Fruit fly (Drosophila melanogaster) whole organism, embryonic: ENCODE measurements around the gene Rgl.

Experiments used
- CG16779 ChIP-seq: fragments of 200-800 bp; sonication (Bioruptor generic); IDR thresholded peaks from 2 replicates; pipeline ENCODE4 v1.3.6; 2022; ENCODE audit warnings: missing biosample characterization, missing genetic modification characterization
- CG16815 ChIP-seq: fragments of 200-800 bp; sonication (Bioruptor generic); optimal IDR thresholded peaks from 3 replicates; lab custom pipeline; 2017; ENCODE audit warnings: missing biosample characterization, mild to moderate bottlenecking, missing genetic modification characterization
- CG34376 ChIP-seq: fragments of 200-800 bp; sonication (Bioruptor generic); optimal IDR thresholded peaks from 2 replicates; lab custom pipeline; 2018; ENCODE audit warnings: missing biosample characterization, mild to moderate bottlenecking, missing genetic modification characterization
- HmgD ChIP-seq: fragments of 200-800 bp; sonication (Bioruptor generic); optimal IDR thresholded peaks from 3 replicates; lab custom pipeline; 2016; ENCODE audit warnings: missing biosample characterization, missing genetic modification characterization
- Lhr ChIP-seq: fragments of 200-800 bp; sonication (Bioruptor generic); optimal IDR thresholded peaks from 3 replicates; lab custom pipeline; 2017; ENCODE audit warnings: mild to moderate bottlenecking, missing biosample characterization, missing genetic modification reagents, missing genetic modification characterization
- Sin3A ChIP-seq: fragments of >200 bp; optimal IDR thresholded peaks from 2 replicates; lab custom pipeline; 2018
- br ChIP-seq: fragments of >200 bp; optimal IDR thresholded peaks from 2 replicates; lab custom pipeline; 2017
- chn ChIP-seq: fragments of 200-800 bp; sonication (Bioruptor generic); optimal IDR thresholded peaks from 2 replicates; lab custom pipeline; 2016; ENCODE audit warnings: missing biosample characterization, missing genetic modification characterization
- da ChIP-seq: fragments of 200-800 bp; sonication (Bioruptor generic); optimal IDR thresholded peaks from 2 replicates; lab custom pipeline; 2016; ENCODE audit warnings: missing biosample characterization, missing genetic modification characterization
- eve ChIP-seq, 2 experiments: fragments of >200 bp; optimal IDR thresholded peaks; 2 replicates each; lab custom pipeline; 2017; ENCODE audit warnings: missing biosample characterization in 2 of 2, missing genetic modification characterization in 2 of 2
- psq ChIP-seq: fragments of 200-800 bp; sonication (Bioruptor generic); optimal IDR thresholded peaks from 2 replicates; lab custom pipeline; 2017; ENCODE audit warnings: missing biosample characterization, missing genetic modification characterization
- sisA ChIP-seq: fragments of 200-800 bp; sonication (Bioruptor generic); IDR thresholded peaks from 2 replicates; pipeline ENCODE4 v1.3.6; 2022; ENCODE audit warnings: missing biosample characterization, missing genetic modification characterization
- tup ChIP-seq: fragments of 200-800 bp; sonication (Bioruptor generic); optimal IDR thresholded peaks from 2 replicates; lab custom pipeline; 2016; ENCODE audit warnings: missing biosample characterization, mild to moderate bottlenecking, missing genetic modification characterization, moderate library complexity

dm6 chr3L:13925117-13925726 lies at the start of gene Rgl:
- TF ChIP-seq Lhr (GFP tag; lab: Kevin White, UChicago) (no peak), CG34376 (GFP tag; lab: Kevin White, UChicago) (peak; percentile 3), da (GFP tag; lab: Kevin White, UChicago) (no peak), CG16815 (GFP tag; lab: Kevin White, UChicago) (no peak), chn (GFP tag; lab: Kevin White, UChicago) (no peak), eve (GFP tag; optimal IDR thresholded peaks at IDR 0.05; lab: Kevin White, UChicago) (no peak), psq (GFP tag; lab: Kevin White, UChicago) (no peak), CG16779 (no peak), Sin3A (lab: Kevin White, UChicago) (no peak), HmgD (GFP tag; lab: Kevin White, UChicago) (no peak), br (no peak), sisA (no peak), tup (GFP tag; lab: Kevin White, UChicago) (no peak)
